Worm (Caenorhabditis elegans) whole organism, early embryonic: ENCODE measurements around the gene srlf-36.

Source experiments
- B0310.2 ChIP-seq: sonication (generic microtip); optimal IDR thresholded peaks from 2 replicates; lab custom pipeline; 2016; ENCODE audit warnings: mild to moderate bottlenecking, missing genetic modification characterization, missing compliant biosample characterization
- F13C5.2 ChIP-seq: sonication (generic microtip); optimal IDR thresholded peaks from 2 replicates; lab custom pipeline; 2017; ENCODE audit warnings: mild to moderate bottlenecking, missing genetic modification characterization, inconsistent platforms, missing compliant biosample characterization
- aly-1 ChIP-seq: sonication (generic microtip); optimal IDR thresholded peaks from 2 replicates; lab custom pipeline; 2016; ENCODE audit warnings: missing genetic modification characterization, missing compliant biosample characterization
- ama-1 ChIP-seq: fragments of 150-350 bp; optimal IDR thresholded peaks from 2 replicates; lab custom pipeline; 2014
- ceh-13 ChIP-seq: fragments of 200-800 bp; sonication (Bioruptor generic); optimal IDR thresholded peaks from 2 replicates; lab custom pipeline; 2018; ENCODE audit warnings: mild to moderate bottlenecking, missing genetic modification characterization, missing compliant biosample characterization
- ceh-36 ChIP-seq: sonication (generic microtip); optimal IDR thresholded peaks from 2 replicates; lab custom pipeline; 2016; ENCODE audit warnings: missing genetic modification characterization, inconsistent platforms, missing compliant biosample characterization
- ets-7 ChIP-seq: sonication (generic microtip); optimal IDR thresholded peaks from 2 replicates; lab custom pipeline; 2016; ENCODE audit warnings: missing genotype, missing genetic modification characterization, missing compliant biosample characterization
- flt-1 ChIP-seq: fragments of 200-800 bp; sonication (Bioruptor generic); IDR thresholded peaks from 2 replicates; pipeline ENCODE4 v1.3.6; 2022; ENCODE audit warnings: missing genetic modification characterization, missing compliant biosample characterization
- hmbx-1 ChIP-seq: sonication (generic microtip); optimal IDR thresholded peaks from 2 replicates; lab custom pipeline; 2016; ENCODE audit warnings: mild to moderate bottlenecking, missing genetic modification characterization, missing compliant biosample characterization
- hmg-4 ChIP-seq: fragments of 200-800 bp; sonication (Bioruptor generic); optimal IDR thresholded peaks from 2 replicates; lab custom pipeline; 2018; ENCODE audit warnings: mild to moderate bottlenecking, missing genetic modification characterization, missing compliant biosample characterization
- hnd-1 ChIP-seq: sonication (generic microtip); optimal IDR thresholded peaks from 2 replicates; lab custom pipeline; 2016; ENCODE audit warnings: missing genetic modification characterization, missing compliant biosample characterization
- pes-1 ChIP-seq: fragments of 200-800 bp; sonication (Bioruptor generic); IDR thresholded peaks from 2 replicates; pipeline ENCODE4 v1.3.6; 2022; ENCODE audit warnings: missing genetic modification reagents, missing genetic modification characterization, missing compliant biosample characterization
- scrt-1 ChIP-seq: fragments of 200-800 bp; sonication (Bioruptor generic); IDR thresholded peaks from 2 replicates; pipeline ENCODE4 v1.3.6; 2022; ENCODE audit warnings: missing genetic modification characterization, missing compliant biosample characterization
- sea-1 ChIP-seq: fragments of 200-800 bp; sonication (Bioruptor generic); conservative IDR thresholded peaks from 2 replicates; pipeline ENCODE4 v1.3.6; 2022; ENCODE audit warnings: missing genetic modification characterization, missing compliant biosample characterization
- tbx-11 ChIP-seq: fragments of 200-800 bp; sonication (Bioruptor generic); IDR thresholded peaks from 2 replicates; pipeline ENCODE4 v1.3.6; 2022; ENCODE audit warnings: missing genetic modification characterization, missing compliant biosample characterization
- tbx-37 ChIP-seq: fragments of 200-800 bp; sonication (Bioruptor generic); conservative IDR thresholded peaks from 2 replicates; pipeline ENCODE4 v1.3.6; 2022; ENCODE audit warnings: missing genetic modification reagents, missing genetic modification characterization, missing compliant biosample characterization
- tra-4 ChIP-seq: sonication (generic microtip); optimal IDR thresholded peaks from 2 replicates; lab custom pipeline; 2017; ENCODE audit warnings: missing genetic modification characterization, missing compliant biosample characterization

The srlf-36 gene

DNA sequence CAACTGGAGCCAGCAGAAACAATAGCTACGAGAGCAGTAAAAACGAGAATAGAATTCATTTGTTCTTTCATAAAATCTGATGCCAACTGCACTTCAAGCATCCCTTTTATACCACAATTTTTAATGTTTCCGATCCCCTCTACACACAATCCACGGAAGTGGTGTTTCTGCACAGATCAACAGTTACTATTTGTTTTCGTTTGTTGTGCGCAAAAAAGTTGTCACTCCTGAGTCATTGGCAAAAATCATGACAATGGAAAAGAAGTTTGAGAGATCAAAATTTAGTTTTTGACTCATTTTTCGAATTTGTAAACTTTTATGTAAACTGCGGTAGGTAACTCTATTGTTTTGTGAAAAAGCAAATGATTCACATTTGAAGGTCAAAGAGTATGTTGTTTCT lies 5.5 kb downstream of the srlf-36 start, which contains the start of gene srlf-37:
Gene srlf-37 (minus strand): TSS at position 101 of the 400 bp plus-strand sequence.
- no peak for TF ChIP-seq ceh-36
- no peak for TF ChIP-seq B0310.2 (tag; lab: Kevin White, UChicago)
- TF ChIP-seq tra-4 (tag; lab: Kevin White, UChicago): no peak
- TF ChIP-seq pes-1 (GFP tag; lab: Robert Waterston, UW): no peak
- no peak for TF ChIP-seq sea-1 (GFP tag; lab: Robert Waterston, UW)
- no peak for TF ChIP-seq tbx-37
- no peak for TF ChIP-seq tbx-11 (GFP tag; lab: Robert Waterston, UW)
- no peak for TF ChIP-seq ama-1
- no peak for TF ChIP-seq hmbx-1 (tag; lab: Kevin White, UChicago)
- TF ChIP-seq ets-7 (tag; lab: Kevin White, UChicago): no peak
- no peak for TF ChIP-seq hmg-4 (GFP tag; lab: Kevin White, UChicago)
- no peak for TF ChIP-seq flt-1 (GFP tag; lab: Robert Waterston, UW)
- no peak for TF ChIP-seq scrt-1
- TF ChIP-seq F13C5.2 (tag; lab: Kevin White, UChicago): no peak
- no peak for TF ChIP-seq ceh-13 (GFP tag; lab: Kevin White, UChicago)
- TF ChIP-seq hnd-1: no peak
- TF ChIP-seq aly-1 (tag; lab: Kevin White, UChicago): no peak

DNA sequence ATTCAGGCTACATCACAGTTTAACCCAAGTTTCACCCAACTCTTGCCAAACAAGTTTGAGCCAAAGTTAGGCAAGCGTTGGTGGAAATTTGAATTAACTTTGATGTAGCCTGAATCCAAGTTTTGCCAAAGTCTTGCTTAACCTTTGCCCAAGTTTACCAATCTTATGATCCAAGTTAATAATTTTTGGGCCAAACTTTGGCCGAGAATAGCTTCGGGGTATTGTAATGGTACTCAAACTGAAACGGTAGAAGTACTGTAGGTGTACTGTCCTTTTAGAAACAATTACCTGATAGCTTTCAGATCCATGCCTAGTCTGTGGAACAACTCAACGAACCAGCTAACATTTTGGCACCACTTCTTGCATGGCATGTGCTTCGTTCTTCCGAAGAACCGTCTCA lies 9.3 kb downstream of the srlf-36 start, which contains the start of gene nhr-251:
Gene nhr-251 (plus strand): TSS at position 301 of the 400 bp plus-strand sequence.
- TF ChIP-seq ceh-36 (no peak), tra-4 (tag; lab: Kevin White, UChicago) (no peak), pes-1 (GFP tag; lab: Robert Waterston, UW) (no peak), aly-1 (tag; lab: Kevin White, UChicago) (no peak), ceh-13 (GFP tag; lab: Kevin White, UChicago) (no peak), ama-1 (no peak), B0310.2 (tag; lab: Kevin White, UChicago) (no peak), hmg-4 (GFP tag; lab: Kevin White, UChicago) (no peak), F13C5.2 (tag; lab: Kevin White, UChicago) (no peak), sea-1 (GFP tag; lab: Robert Waterston, UW) (no peak), tbx-37 (no peak), scrt-1 (no peak), ets-7 (tag; lab: Kevin White, UChicago) (no peak), hmbx-1 (tag; lab: Kevin White, UChicago) (no peak), flt-1 (GFP tag; lab: Robert Waterston, UW) (no peak), hnd-1 (no peak), tbx-11 (GFP tag; lab: Robert Waterston, UW) (no peak)

DNA sequence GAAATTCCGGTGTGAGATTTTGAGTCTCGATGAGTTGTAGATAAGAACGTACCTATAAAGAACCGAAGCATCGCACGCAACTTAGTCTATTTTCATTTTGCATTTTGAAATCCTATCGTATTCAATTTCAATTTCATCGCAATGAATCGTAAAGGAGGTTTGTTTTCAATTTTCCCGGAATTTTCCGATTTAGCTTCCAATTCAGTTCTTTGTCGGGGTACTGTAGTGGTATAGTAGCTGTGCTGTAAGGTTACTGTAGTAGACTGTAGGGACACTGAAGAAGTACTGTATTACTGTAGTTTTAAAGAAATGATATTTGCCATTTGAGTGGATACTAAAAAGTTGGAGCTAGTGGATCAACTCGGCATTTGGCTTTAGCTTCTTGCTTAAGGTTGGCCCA lies 9.8 kb downstream of the srlf-36 start:
- TF ChIP-seq ceh-36 (no peak), hmg-4 (GFP tag; lab: Kevin White, UChicago) (no peak), ceh-13 (GFP tag; lab: Kevin White, UChicago) (no peak), tbx-11 (GFP tag; lab: Robert Waterston, UW) (no peak), tra-4 (tag; lab: Kevin White, UChicago) (no peak), F13C5.2 (tag; lab: Kevin White, UChicago) (no peak), tbx-37 (no peak), flt-1 (GFP tag; lab: Robert Waterston, UW) (no peak), B0310.2 (tag; lab: Kevin White, UChicago) (no peak), ama-1 (no peak)

DNA sequence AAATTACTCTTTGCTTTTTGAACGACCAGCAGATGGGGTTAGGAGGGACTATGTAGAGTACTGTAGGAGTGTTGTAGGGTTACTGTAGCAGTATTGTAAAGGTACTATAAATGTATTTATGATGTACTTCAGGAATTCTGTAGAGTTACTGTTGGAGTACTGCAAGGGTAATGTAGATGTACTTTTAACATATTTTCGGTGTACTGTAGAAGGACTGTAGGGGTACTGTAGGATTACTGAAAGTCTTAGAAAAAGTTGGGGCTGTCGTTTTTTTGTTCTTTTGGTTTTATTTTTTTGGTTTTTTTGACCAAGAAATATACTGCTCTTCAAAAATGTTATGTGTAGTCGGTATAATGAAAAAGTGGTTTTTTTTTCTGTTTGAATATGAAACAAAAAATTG lies 10.9 kb downstream of the srlf-36 start:
- no peak for TF ChIP-seq flt-1 (GFP tag; lab: Robert Waterston, UW)
- TF ChIP-seq sea-1 (GFP tag; lab: Robert Waterston, UW): no peak
- TF ChIP-seq tbx-37: no peak

DNA sequence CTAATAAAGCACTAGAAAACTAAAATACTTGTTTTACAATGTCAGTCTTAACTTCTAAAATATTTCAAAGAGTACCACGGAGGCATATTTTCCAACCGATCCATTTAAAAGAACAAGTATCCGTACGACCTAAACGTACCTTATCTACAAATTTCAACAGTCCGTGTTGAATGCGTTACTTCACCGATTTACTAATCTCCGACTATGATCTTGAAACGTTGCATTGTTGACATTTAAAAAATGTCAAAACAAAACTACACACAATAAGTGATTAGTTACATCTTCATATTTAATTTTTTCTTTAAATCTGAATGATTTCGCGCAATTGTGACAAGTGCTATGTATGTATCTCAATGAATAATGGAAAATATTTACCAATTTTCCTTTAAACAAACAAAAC lies 11.7 kb downstream of the srlf-36 start:
- TF ChIP-seq hmg-4 (GFP tag; lab: Kevin White, UChicago) (no peak), aly-1 (tag; lab: Kevin White, UChicago) (no peak), tra-4 (tag; lab: Kevin White, UChicago) (no peak), flt-1 (GFP tag; lab: Robert Waterston, UW) (no peak), sea-1 (GFP tag; lab: Robert Waterston, UW) (no peak), ceh-13 (GFP tag; lab: Kevin White, UChicago) (no peak), ets-7 (tag; lab: Kevin White, UChicago) (no peak), hmbx-1 (tag; lab: Kevin White, UChicago) (no peak), tbx-11 (GFP tag; lab: Robert Waterston, UW) (no peak), hnd-1 (no peak), tbx-37 (no peak), F13C5.2 (tag; lab: Kevin White, UChicago) (no peak), pes-1 (GFP tag; lab: Robert Waterston, UW) (no peak), B0310.2 (tag; lab: Kevin White, UChicago) (no peak), ama-1 (no peak), scrt-1 (no peak), ceh-36 (no peak)

DNA sequence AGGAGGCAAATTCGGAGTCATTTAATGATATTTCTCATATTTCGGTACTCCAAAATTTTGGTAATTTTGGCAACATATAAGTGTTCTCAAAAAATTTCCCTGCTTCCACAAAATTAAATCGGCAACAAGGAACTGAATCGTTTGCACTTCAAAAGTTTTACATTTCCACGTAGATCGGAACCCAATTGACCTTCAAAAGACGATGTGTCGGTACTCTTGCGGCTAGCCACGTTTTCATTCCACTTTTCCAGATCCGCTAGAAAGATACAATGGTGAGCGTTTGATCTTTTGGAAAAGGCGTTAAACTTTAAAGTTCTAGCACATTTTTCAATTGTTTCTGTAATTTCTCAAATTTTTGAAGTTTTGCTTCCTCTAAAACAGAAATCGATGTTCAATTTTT lies 12.6 kb downstream of the srlf-36 start:
- TF ChIP-seq ets-7 (tag; lab: Kevin White, UChicago): no peak
- no peak for TF ChIP-seq hnd-1
- TF ChIP-seq hmbx-1 (tag; lab: Kevin White, UChicago): no peak
- TF ChIP-seq F13C5.2 (tag; lab: Kevin White, UChicago): no peak
- no peak for TF ChIP-seq tbx-11 (GFP tag; lab: Robert Waterston, UW)
- TF ChIP-seq sea-1 (GFP tag; lab: Robert Waterston, UW): no peak
- no peak for TF ChIP-seq scrt-1
- no peak for TF ChIP-seq hmg-4 (GFP tag; lab: Kevin White, UChicago)
- TF ChIP-seq B0310.2 (tag; lab: Kevin White, UChicago): no peak
- TF ChIP-seq tra-4 (tag; lab: Kevin White, UChicago): no peak
- no peak for TF ChIP-seq ceh-36
- no peak for TF ChIP-seq aly-1 (tag; lab: Kevin White, UChicago)
- TF ChIP-seq tbx-37: no peak
- no peak for TF ChIP-seq pes-1 (GFP tag; lab: Robert Waterston, UW)
- no peak for TF ChIP-seq flt-1 (GFP tag; lab: Robert Waterston, UW)
- no peak for TF ChIP-seq ceh-13 (GFP tag; lab: Kevin White, UChicago)

DNA sequence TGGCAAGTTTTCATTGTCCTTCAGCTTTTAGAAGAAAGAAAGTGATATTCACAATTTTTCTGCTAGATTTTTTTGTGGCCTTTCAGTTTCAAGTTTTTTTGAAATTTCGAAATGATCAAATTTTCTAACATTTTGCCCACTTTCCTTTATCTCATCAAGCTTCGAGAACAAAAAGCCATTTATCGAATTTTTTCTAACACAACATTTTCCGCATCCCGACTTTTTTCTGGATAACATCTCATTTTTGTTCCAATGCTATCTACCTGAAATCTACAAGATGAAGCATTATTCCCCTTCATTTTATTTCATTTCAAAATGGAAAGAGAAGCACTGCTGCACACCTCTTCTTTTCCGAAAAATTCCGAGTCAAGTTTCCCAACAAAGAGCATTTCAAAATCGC lies 16.6 kb downstream of the srlf-36 start, which contains the start of gene ZK488.5:
Gene ZK488.5 (plus strand): TSS at position 301 of the 400 bp plus-strand sequence.
- no peak for TF ChIP-seq B0310.2 (tag; lab: Kevin White, UChicago)
- no peak for TF ChIP-seq pes-1 (GFP tag; lab: Robert Waterston, UW)
- no peak for TF ChIP-seq hmbx-1 (tag; lab: Kevin White, UChicago)
- no peak for TF ChIP-seq F13C5.2 (tag; lab: Kevin White, UChicago)
- no peak for TF ChIP-seq sea-1 (GFP tag; lab: Robert Waterston, UW)
- TF ChIP-seq ets-7 (tag; lab: Kevin White, UChicago): no peak
- no peak for TF ChIP-seq hnd-1
- TF ChIP-seq ceh-36: no peak
- no peak for TF ChIP-seq tbx-37
- no peak for TF ChIP-seq scrt-1
- no peak for TF ChIP-seq ceh-13 (GFP tag; lab: Kevin White, UChicago)
- TF ChIP-seq tbx-11 (GFP tag; lab: Robert Waterston, UW): no peak
- no peak for TF ChIP-seq flt-1 (GFP tag; lab: Robert Waterston, UW)
- no peak for TF ChIP-seq aly-1 (tag; lab: Kevin White, UChicago)
- no peak for TF ChIP-seq hmg-4 (GFP tag; lab: Kevin White, UChicago)
